Worm (Caenorhabditis elegans) whole organism, young adult: ENCODE measurements around the gene fbxa-3.
"Not testable (repeated sequence)": the region's sequence is repeated elsewhere in the genome, so short reads cannot be mapped to it uniquely, and the experiment has no call there.

ENCODE experiments used
- B0336.3 ChIP-seq: fragments of 200-800 bp; sonication (Bioruptor generic); IDR thresholded peaks from 2 replicates; pipeline ENCODE4 v1.3.6; 2022; ENCODE audit warnings: missing genetic modification characterization, missing compliant biosample characterization
- Y53G8AR.9 ChIP-seq: fragments of 200-800 bp; sonication (Bioruptor generic); conservative IDR thresholded peaks from 2 replicates; pipeline ENCODE4 v1.3.6; 2022; ENCODE audit warnings: missing genetic modification reagents, missing genetic modification characterization, missing compliant biosample characterization
- Y79H2A.3 ChIP-seq: fragments of 200-800 bp; sonication (Bioruptor generic); conservative IDR thresholded peaks from 2 replicates; pipeline ENCODE4 v1.3.6; 2022; ENCODE audit warnings: missing genetic modification reagents, missing genetic modification characterization, missing compliant biosample characterization
- ama-1 ChIP-seq, 3 experiments: fragments of 150-350 bp in 1 of 3; sonication (generic microtip) in 2 of 3; optimal IDR thresholded peaks; 2 replicates each; lab custom pipeline; 2014 to 2018; ENCODE audit warnings: missing biosample characterization in 2 of 3, missing genetic modification characterization in 2 of 3, missing genetic modification reagents in 2 of 3
- dpl-1 ChIP-seq: fragments of 150-350 bp; optimal IDR thresholded peaks from 2 replicates; lab custom pipeline; 2014; ENCODE audit warnings: missing biosample characterization, missing genetic modification reagents, missing genetic modification characterization
- nhr-90 ChIP-seq: sonication (generic microtip); optimal IDR thresholded peaks from 2 replicates; lab custom pipeline; 2016; ENCODE audit warnings: missing genotype, mild to moderate bottlenecking, missing genetic modification characterization, missing compliant biosample characterization
- pha-4 ChIP-seq: fragments of 150-350 bp; sonication (generic microtip); optimal IDR thresholded peaks from 2 replicates; lab custom pipeline; 2014; ENCODE audit warnings: missing biosample characterization, missing genetic modification reagents, missing genetic modification characterization
- rec-8 ChIP-seq, 2 experiments: sonication (generic microtip); optimal IDR thresholded peaks; 2 replicates each; lab custom pipeline; 2016; ENCODE audit warnings: mild to moderate bottlenecking in 2 of 2, missing genetic modification characterization in 2 of 2, missing genetic modification reagents in 2 of 2, missing genotype in 2 of 2, missing biosample characterization in 1 of 2, missing compliant biosample characterization in 1 of 2, moderate library complexity in 1 of 2
- tbp1 ChIP-seq: fragments of 200-800 bp; sonication (Bioruptor generic); optimal IDR thresholded peaks from 2 replicates; lab custom pipeline; 2018; ENCODE audit warnings: mild to moderate bottlenecking, missing genetic modification characterization, missing compliant biosample characterization
- unc-62 ChIP-seq: fragments of 150-350 bp; optimal IDR thresholded peaks from 2 replicates; lab custom pipeline; 2014; ENCODE audit warnings: missing biosample characterization, missing genetic modification reagents, missing genetic modification characterization
- xnd-1 ChIP-seq: sonication (generic microtip); optimal IDR thresholded peaks from 2 replicates; lab custom pipeline; 2016; ENCODE audit warnings: missing genotype, missing genetic modification reagents, missing genetic modification characterization, missing compliant biosample characterization

DNA sequence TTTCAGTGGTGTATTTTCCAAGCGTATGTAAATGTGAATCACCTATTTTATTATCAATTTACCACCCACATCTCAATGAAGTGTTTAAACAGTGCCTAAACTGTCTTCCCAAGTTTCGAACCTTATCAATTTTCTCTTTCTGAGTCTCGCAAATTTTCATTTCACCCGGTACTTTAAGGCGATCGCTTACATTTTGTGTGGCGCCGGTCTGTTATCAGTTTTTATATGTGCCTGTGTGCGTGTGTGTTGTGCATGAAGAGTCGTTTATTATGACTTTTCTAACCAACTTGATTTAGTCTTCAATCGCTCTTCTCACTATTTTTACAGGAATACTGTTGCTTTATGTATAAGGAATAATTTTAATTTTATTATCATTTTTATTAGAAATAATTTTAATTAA, 2.9 kb upstream of the fbxa-3 start:
- TF ChIP-seq Y53G8AR.9 (GFP tag; lab: Robert Waterston, UW); nhr-90 (tag; lab: Kevin White, UChicago); unc-62; Y79H2A.3 (GFP tag; lab: Robert Waterston, UW); B0336.3 (GFP tag; lab: Robert Waterston, UW); xnd-1 (tag; lab: Kevin White, UChicago); dpl-1 (GFP tag; lab: Kevin White, UChicago); pha-4; tbp1 (GFP tag; lab: Kevin White, UChicago); ama-1 (optimal IDR thresholded peaks at IDR 0.05; lab: Kevin White, UChicago); ama-1 (GFP tag; optimal IDR thresholded peaks at IDR 0.05; lab: Kevin White, UChicago); rec-8 (tag; optimal IDR thresholded peaks at IDR 0.05; lab: Kevin White, UChicago): not testable (repeated sequence)
